Worm (Caenorhabditis elegans) whole organism, L1 larva: ENCODE data around the gene R10E4.11.

Experiments used
- ama-1 ChIP-seq: fragments of 150-350 bp; optimal IDR thresholded peaks from 2 replicates; lab custom pipeline; 2014
- ets-5 ChIP-seq: fragments of 200-800 bp; sonication (Bioruptor generic); IDR thresholded peaks from 2 replicates; pipeline ENCODE4 v1.3.6; 2022; ENCODE audit warnings: missing genetic modification characterization, missing compliant biosample characterization
- fkh-4 ChIP-seq: sonication (generic microtip); optimal IDR thresholded peaks from 2 replicates; lab custom pipeline; 2016; ENCODE audit warnings: missing compliant biosample characterization, missing genetic modification characterization, borderline replicate concordance
- fos-1 ChIP-seq: fragments of 150-350 bp; optimal IDR thresholded peaks from 2 replicates; lab custom pipeline; 2014; ENCODE audit warnings: missing biosample characterization, missing genetic modification characterization
- jun-1 ChIP-seq: fragments of 150-350 bp; optimal IDR thresholded peaks from 2 replicates; lab custom pipeline; 2014; ENCODE audit warnings: missing biosample characterization, missing genetic modification reagents, missing genetic modification characterization
- nhr-11 ChIP-seq: fragments of 150-350 bp; optimal IDR thresholded peaks from 2 replicates; lab custom pipeline; 2014; ENCODE audit warnings: missing biosample characterization, missing genetic modification characterization
- nhr-90 ChIP-seq: sonication (generic microtip); optimal IDR thresholded peaks from 2 replicates; lab custom pipeline; 2016; ENCODE audit warnings: mild to moderate bottlenecking, missing genetic modification characterization, missing compliant biosample characterization; ENCODE audit not compliant: poor library complexity
- skn-1 ChIP-seq: fragments of 150-350 bp; optimal IDR thresholded peaks from 2 replicates; lab custom pipeline; 2014; ENCODE audit warnings: missing biosample characterization, missing genetic modification characterization
- ztf-11 ChIP-seq, 2 experiments: sonication (generic microtip); optimal IDR thresholded peaks; 2 replicates each; lab custom pipeline; 2016 to 2017; ENCODE audit warnings: missing genetic modification characterization in 2 of 2, missing biosample characterization in 1 of 2, missing compliant biosample characterization in 1 of 2

DNA sequence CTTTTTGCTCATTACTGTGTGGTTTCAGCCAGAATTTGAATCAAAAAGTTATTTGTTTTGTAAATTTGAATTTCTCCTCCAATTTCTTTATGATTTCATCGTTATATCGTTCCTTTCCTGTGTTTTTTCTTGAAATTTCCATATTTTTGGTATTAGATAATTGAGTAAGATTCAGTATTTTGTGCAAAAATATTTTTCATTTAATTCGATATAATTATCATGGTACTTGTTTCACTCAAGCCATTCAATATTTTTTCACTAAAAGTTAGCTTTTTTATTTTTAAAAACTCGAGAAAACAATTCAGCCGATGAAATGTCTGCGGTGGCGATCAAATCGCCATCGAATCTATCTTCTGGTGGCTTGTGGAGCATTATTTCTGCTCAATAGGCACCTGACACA, 44.2 kb upstream of the R10E4.11 start, which contains the start of gene hse-5:
- TF ChIP-seq nhr-11 (tag; lab: Kevin White, UChicago) (no peak), jun-1 (tag; lab: Kevin White, UChicago) (no peak), nhr-90 (tag; lab: Kevin White, UChicago) (no peak), fos-1 (tag; lab: Kevin White, UChicago) (no peak), ztf-11 (tag; optimal IDR thresholded peaks at IDR 0.05; lab: Kevin White, UChicago) (no peak), ama-1 (no peak), skn-1 (no peak), ets-5 (GFP tag; lab: Robert Waterston, UW) (no peak), fkh-4 (no peak)
